Worm (Caenorhabditis elegans) whole organism, late embryonic: ENCODE data around the gene mcm-5.

Experiments used
- F13H6.1 ChIP-seq: sonication (generic microtip); optimal IDR thresholded peaks from 2 replicates; lab custom pipeline; 2016; ENCODE audit warnings: missing genetic modification characterization, missing compliant biosample characterization
- K02D7.2 ChIP-seq: sonication (generic microtip); optimal IDR thresholded peaks from 2 replicates; lab custom pipeline; 2017; ENCODE audit warnings: mild to moderate bottlenecking, missing genetic modification characterization, missing compliant biosample characterization
- T23F11.4 ChIP-seq: fragments of 200-800 bp; sonication (Bioruptor generic); optimal IDR thresholded peaks from 2 replicates; lab custom pipeline; 2018; ENCODE audit warnings: mild to moderate bottlenecking, missing genetic modification characterization, missing compliant biosample characterization
- ahr-1 ChIP-seq: sonication (generic microtip); optimal IDR thresholded peaks from 2 replicates; lab custom pipeline; 2016; ENCODE audit warnings: missing genetic modification characterization, missing compliant biosample characterization
- ama-1 ChIP-seq: fragments of 150-350 bp; optimal IDR thresholded peaks from 2 replicates; lab custom pipeline; 2014
- ceh-18 ChIP-seq: sonication (generic microtip); optimal IDR thresholded peaks from 2 replicates; lab custom pipeline; 2016; ENCODE audit warnings: missing genetic modification characterization, missing compliant biosample characterization
- ceh-19 ChIP-seq: fragments of 200-800 bp; sonication (Bioruptor generic); optimal IDR thresholded peaks from 2 replicates; lab custom pipeline; 2018; ENCODE audit warnings: mild to moderate bottlenecking, missing genetic modification characterization, missing compliant biosample characterization
- ceh-2 ChIP-seq: sonication (generic microtip); optimal IDR thresholded peaks from 2 replicates; lab custom pipeline; 2016; ENCODE audit warnings: missing genotype, missing genetic modification characterization, missing compliant biosample characterization
- ceh-22 ChIP-seq: sonication (generic microtip); optimal IDR thresholded peaks from 2 replicates; lab custom pipeline; 2017; ENCODE audit warnings: missing biosample characterization, missing genetic modification characterization
- ceh-24 ChIP-seq: sonication (generic microtip); optimal IDR thresholded peaks from 2 replicates; lab custom pipeline; 2016; ENCODE audit warnings: mild to moderate bottlenecking, missing genetic modification characterization, missing compliant biosample characterization
- ceh-30 ChIP-seq: fragments of 150-350 bp; optimal IDR thresholded peaks from 2 replicates; lab custom pipeline; 2014; ENCODE audit warnings: missing biosample characterization, missing genetic modification characterization
- ceh-31 ChIP-seq: sonication (generic microtip); optimal IDR thresholded peaks from 2 replicates; lab custom pipeline; 2016; ENCODE audit warnings: missing genetic modification characterization, missing compliant biosample characterization
- ceh-45 ChIP-seq: fragments of 200-800 bp; sonication (Bioruptor generic); IDR thresholded peaks from 2 replicates; pipeline ENCODE4 v1.3.6; 2022; ENCODE audit warnings: missing genetic modification reagents, missing genetic modification characterization, missing compliant biosample characterization
- ceh-48 ChIP-seq: sonication (generic microtip); optimal IDR thresholded peaks from 2 replicates; lab custom pipeline; 2016; ENCODE audit warnings: missing genetic modification characterization, inconsistent platforms, missing compliant biosample characterization
- ceh-6 ChIP-seq: fragments of 200-800 bp; sonication (Bioruptor generic); optimal IDR thresholded peaks from 2 replicates; lab custom pipeline; 2018; ENCODE audit warnings: mild to moderate bottlenecking, missing genetic modification characterization, missing compliant biosample characterization
- ceh-9 ChIP-seq: sonication (generic microtip); optimal IDR thresholded peaks from 2 replicates; lab custom pipeline; 2016; ENCODE audit warnings: mild to moderate bottlenecking, missing genetic modification characterization, inconsistent platforms, missing compliant biosample characterization
- dmd-4 ChIP-seq: sonication (generic microtip); optimal IDR thresholded peaks from 2 replicates; lab custom pipeline; 2016; ENCODE audit warnings: borderline replicate concordance, missing genetic modification characterization, missing compliant biosample characterization
- elt-2 ChIP-seq: sonication (generic microtip); optimal IDR thresholded peaks from 2 replicates; lab custom pipeline; 2016; ENCODE audit warnings: missing genetic modification reagents, missing genetic modification characterization, missing compliant biosample characterization
- fkh-10 ChIP-seq: fragments of 150-350 bp; optimal IDR thresholded peaks from 2 replicates; lab custom pipeline; 2014; ENCODE audit warnings: missing biosample characterization, missing genetic modification reagents, missing genetic modification characterization
- gmeb-2 ChIP-seq: sonication (generic microtip); optimal IDR thresholded peaks from 2 replicates; lab custom pipeline; 2016; ENCODE audit warnings: missing genetic modification characterization, inconsistent platforms, missing compliant biosample characterization
- hlh-13 ChIP-seq: fragments of 200-800 bp; sonication (Bioruptor generic); optimal IDR thresholded peaks from 2 replicates; lab custom pipeline; 2018; ENCODE audit warnings: mild to moderate bottlenecking, missing genetic modification characterization, missing compliant biosample characterization
- hlh-30 ChIP-seq: sonication (generic microtip); optimal IDR thresholded peaks from 2 replicates; lab custom pipeline; 2017; ENCODE audit warnings: antibody characterized with exemption, missing genetic modification characterization, missing compliant biosample characterization; ENCODE audit not compliant: insufficient read depth
- hlh-6 ChIP-seq: sonication (generic microtip); optimal IDR thresholded peaks from 2 replicates; lab custom pipeline; 2016; ENCODE audit warnings: missing genotype, missing genetic modification characterization, missing compliant biosample characterization
- lim-6 ChIP-seq: sonication (generic microtip); optimal IDR thresholded peaks from 2 replicates; lab custom pipeline; 2016; ENCODE audit warnings: missing genetic modification characterization, missing compliant biosample characterization
- lin-11 ChIP-seq: fragments of 200-800 bp; sonication (Bioruptor generic); optimal IDR thresholded peaks from 2 replicates; lab custom pipeline; 2018; ENCODE audit warnings: mild to moderate bottlenecking, missing genetic modification characterization, missing compliant biosample characterization
- madf-2 ChIP-seq: sonication (generic microtip); optimal IDR thresholded peaks from 2 replicates; lab custom pipeline; 2017; ENCODE audit warnings: missing genetic modification characterization, missing compliant biosample characterization
- mec-3 ChIP-seq: sonication (generic microtip); optimal IDR thresholded peaks from 2 replicates; lab custom pipeline; 2016; ENCODE audit warnings: borderline replicate concordance, missing genetic modification characterization, missing compliant biosample characterization
- nfya-1 ChIP-seq: sonication (generic microtip); optimal IDR thresholded peaks from 2 replicates; lab custom pipeline; 2017; ENCODE audit warnings: missing genetic modification characterization, mild to moderate bottlenecking, missing compliant biosample characterization, antibody characterized with exemption, moderate library complexity
- nhr-232 ChIP-seq: sonication (generic microtip); optimal IDR thresholded peaks from 2 replicates; lab custom pipeline; 2016; ENCODE audit warnings: missing genetic modification characterization, missing compliant biosample characterization
- npax-4 ChIP-seq: sonication (generic microtip); optimal IDR thresholded peaks from 2 replicates; lab custom pipeline; 2016; ENCODE audit warnings: missing genetic modification characterization, missing compliant biosample characterization
- odd-2 ChIP-seq: sonication (generic microtip); optimal IDR thresholded peaks from 2 replicates; lab custom pipeline; 2017; ENCODE audit warnings: antibody characterized with exemption, mild to moderate bottlenecking, missing genetic modification characterization, missing compliant biosample characterization
- pat-9 ChIP-seq: fragments of 200-800 bp; sonication (Bioruptor generic); optimal IDR thresholded peaks from 2 replicates; lab custom pipeline; 2018; ENCODE audit warnings: mild to moderate bottlenecking, missing genetic modification characterization, moderate library complexity, missing compliant biosample characterization
- pax-1 ChIP-seq: fragments of 150-350 bp; optimal IDR thresholded peaks from 2 replicates; lab custom pipeline; 2014; ENCODE audit warnings: missing biosample characterization, missing genetic modification characterization
- pha-4 ChIP-seq: fragments of 150-350 bp; optimal IDR thresholded peaks from 2 replicates; lab custom pipeline; 2018; ENCODE audit warnings: missing biosample characterization, missing genetic modification reagents, missing genetic modification characterization
- pqm-1 ChIP-seq: sonication (generic microtip); optimal IDR thresholded peaks from 2 replicates; lab custom pipeline; 2016; ENCODE audit warnings: missing genetic modification characterization, missing compliant biosample characterization
- pros-1 ChIP-seq: fragments of 150-350 bp; optimal IDR thresholded peaks from 2 replicates; lab custom pipeline; 2014; ENCODE audit warnings: missing biosample characterization, missing genetic modification reagents, missing genetic modification characterization
- rnt-1 ChIP-seq: sonication (generic microtip); optimal IDR thresholded peaks from 2 replicates; lab custom pipeline; 2016; ENCODE audit warnings: missing genetic modification characterization, missing compliant biosample characterization
- sdc-2 ChIP-seq: sonication (generic microtip); optimal IDR thresholded peaks from 2 replicates; lab custom pipeline; 2016; ENCODE audit warnings: missing genotype, missing genetic modification characterization, missing compliant biosample characterization
- syd-9 ChIP-seq: sonication (generic microtip); optimal IDR thresholded peaks from 2 replicates; lab custom pipeline; 2016; ENCODE audit warnings: mild to moderate bottlenecking, missing genetic modification characterization, moderate library complexity, missing compliant biosample characterization
- tbx-2 ChIP-seq: sonication (generic microtip); optimal IDR thresholded peaks from 2 replicates; lab custom pipeline; 2016; ENCODE audit warnings: missing genetic modification characterization, missing compliant biosample characterization
- unc-3 ChIP-seq, 2 experiments: fragments of 200-800 bp in 1 of 2; sonication (Bioruptor generic) in 1 of 2; sonication (generic microtip) in 1 of 2; conservative IDR thresholded peaks in 1 of 2; optimal IDR thresholded peaks in 1 of 2; 2 replicates each; pipeline versions ENCODE4 v1.3.6 to Lab custom; 2016 to 2022; ENCODE audit warnings: missing compliant biosample characterization in 2 of 2, missing genetic modification characterization in 2 of 2, missing genetic modification reagents in 1 of 2
- unc-42 ChIP-seq: sonication (generic microtip); optimal IDR thresholded peaks from 2 replicates; lab custom pipeline; 2016; ENCODE audit warnings: missing genotype, missing genetic modification characterization, missing compliant biosample characterization
- zip-5 ChIP-seq: sonication (generic microtip); optimal IDR thresholded peaks from 2 replicates; lab custom pipeline; 2016; ENCODE audit warnings: missing genetic modification characterization, missing compliant biosample characterization

mcm-5 gene

DNA sequence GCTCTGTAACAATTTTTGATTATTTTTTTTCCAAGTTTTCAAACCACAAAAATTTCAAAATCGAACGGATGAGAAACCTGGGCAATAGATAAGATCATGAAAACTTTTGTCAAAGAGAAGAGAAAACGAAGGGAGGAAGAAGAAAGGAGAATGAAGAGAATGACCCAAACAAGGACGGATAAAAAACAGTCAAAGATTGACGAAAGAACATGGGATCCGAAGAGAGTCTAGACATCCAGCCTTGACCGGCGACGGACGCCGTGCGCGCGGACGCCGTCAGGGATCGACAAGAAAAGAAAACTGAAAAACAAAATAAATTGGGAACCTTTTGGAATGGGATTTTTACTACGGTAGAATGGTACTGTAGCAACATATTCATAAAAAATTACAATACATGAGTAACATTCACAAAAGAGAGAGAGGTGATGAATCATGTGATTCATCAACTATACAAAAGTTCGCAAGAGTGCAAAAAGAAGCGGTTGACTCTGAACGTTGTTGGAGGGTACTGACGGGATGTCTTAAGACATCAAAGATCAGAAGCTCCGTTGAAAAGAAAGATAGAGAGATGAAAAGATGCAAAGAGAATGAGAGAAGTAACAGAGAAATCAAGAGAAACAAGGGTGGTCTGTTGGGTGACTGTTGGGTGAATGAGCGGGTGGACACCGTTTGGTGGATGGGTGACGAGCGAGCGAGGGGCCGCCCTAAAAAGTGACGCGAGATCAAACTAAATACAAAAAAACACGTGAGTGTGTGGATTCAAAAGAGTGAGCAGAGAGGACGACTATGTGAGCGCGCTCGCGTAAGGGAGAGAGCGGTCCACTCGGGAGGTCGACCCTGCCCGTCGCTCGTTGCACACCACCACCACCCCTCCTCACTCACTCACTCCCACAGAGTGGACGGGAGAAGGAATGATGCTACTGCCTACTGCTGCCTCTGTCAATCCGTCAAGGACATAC is 10.6 kb downstream of the mcm-5 start, which contains the start of gene sup-26 (continued):
- TF ChIP-seq pqm-1 (tag; lab: Kevin White, UChicago) (peak; percentile 7), hlh-13 (GFP tag; lab: Kevin White, UChicago) (no peak), madf-2 (tag; lab: Kevin White, UChicago) (no peak), pax-1 (tag; lab: Kevin White, UChicago) (no peak), ceh-2 (peak; percentile 28), ceh-22 (tag; lab: Kevin White, UChicago) (no peak), ceh-48 (tag; lab: Kevin White, UChicago) (no peak), zip-5 (no peak), rnt-1 (tag; lab: Kevin White, UChicago) (no peak), ceh-19 (GFP tag; lab: Kevin White, UChicago) (no peak), sdc-2 (tag; lab: Kevin White, UChicago) (peak; percentile 70), hlh-6 (tag; lab: Kevin White, UChicago) (peak; percentile 40), ama-1 (lab: Kevin White, UChicago) (no peak), ceh-30 (tag; lab: Kevin White, UChicago) (no peak), fkh-10 (GFP tag; lab: Kevin White, UChicago) (no peak), ceh-18 (tag; lab: Kevin White, UChicago) (peak; percentile 33), nfya-1 (tag; lab: Kevin White, UChicago) (peak; percentile 19), ceh-45 (GFP tag; lab: Robert Waterston, UW) (no peak), F13H6.1 (tag; lab: Kevin White, UChicago) (no peak), lin-11 (tag; lab: Kevin White, UChicago) (no peak), nhr-232 (tag; lab: Kevin White, UChicago) (no peak), pha-4 (tag; lab: Kevin White, UChicago) (no peak), ceh-31 (peak; percentile 41), hlh-30 (tag; lab: Kevin White, UChicago) (peak; percentile 84), lim-6 (tag; lab: Kevin White, UChicago) (no peak), ceh-9 (tag; lab: Kevin White, UChicago) (no peak), tbx-2 (peak; percentile 65), elt-2 (tag; lab: Kevin White, UChicago) (no peak), unc-42 (tag; lab: Kevin White, UChicago) (peak; percentile 24), K02D7.2 (tag; lab: Kevin White, UChicago) (no peak), ceh-24 (no peak), odd-2 (tag; lab: Kevin White, UChicago) (no peak), dmd-4 (tag; lab: Kevin White, UChicago) (no peak), T23F11.4 (no peak), ceh-6 (GFP tag; lab: Kevin White, UChicago) (peak; percentile 19), mec-3 (peak; percentile 29)
- TF ChIP-seq, all 69 proteins: peak for 20

DNA sequence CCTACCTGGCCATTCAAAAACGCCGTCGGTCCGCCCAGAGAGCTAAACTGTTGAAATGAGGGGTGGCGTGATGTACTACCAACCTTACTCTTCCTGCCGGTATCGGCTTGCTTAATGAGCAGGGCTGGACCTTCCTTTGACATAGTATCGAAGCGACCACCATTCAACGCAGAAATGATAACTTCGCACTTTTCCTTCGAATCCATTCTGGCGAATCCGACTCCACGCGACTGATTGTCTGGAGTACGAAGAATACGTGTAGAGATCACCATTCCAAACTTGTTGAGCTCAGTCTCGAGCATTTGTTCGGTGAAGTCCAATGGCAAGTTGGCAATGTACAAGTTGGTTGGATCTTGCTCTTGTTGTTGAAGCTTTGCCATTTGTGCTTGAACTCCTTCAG is 12.9 kb downstream of the mcm-5 start:
- no peak for TF ChIP-seq ceh-2
- TF ChIP-seq ceh-9 (tag; lab: Kevin White, UChicago): no peak
- no peak for TF ChIP-seq npax-4
- no peak for TF ChIP-seq syd-9 (tag; lab: Kevin White, UChicago)

DNA sequence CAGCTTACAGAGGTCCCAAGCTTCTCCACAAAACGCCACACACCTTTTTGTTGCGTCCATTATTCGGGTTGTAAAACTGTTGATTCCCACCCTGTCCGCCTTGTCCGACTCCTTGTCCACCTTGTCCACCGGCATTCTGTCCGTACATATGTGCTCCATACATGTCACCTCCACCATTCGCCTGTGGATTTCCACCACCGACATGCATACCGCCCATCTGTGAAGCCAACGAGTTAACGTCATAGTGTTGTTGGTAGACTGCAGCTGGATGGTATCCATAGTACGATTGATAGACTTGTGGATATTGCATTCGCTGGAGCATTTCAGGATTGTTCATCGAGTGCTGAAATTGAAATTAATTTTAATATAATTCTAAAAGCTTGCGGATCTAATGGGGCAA is 13.3 kb downstream of the mcm-5 start:
- TF ChIP-seq ahr-1 (tag; lab: Kevin White, UChicago) (no peak), pros-1 (tag; lab: Kevin White, UChicago) (no peak), hlh-6 (tag; lab: Kevin White, UChicago) (no peak), mec-3 (no peak), unc-3 (GFP tag; conservative IDR thresholded peaks at IDR 0.05; lab: Robert Waterston, UW) (no peak), unc-3 (tag; optimal IDR thresholded peaks at IDR 0.05; lab: Kevin White, UChicago) (no peak), pat-9 (tag; lab: Kevin White, UChicago) (no peak), gmeb-2 (tag; lab: Kevin White, UChicago) (no peak)
